Worm (Caenorhabditis elegans) whole organism, early embryonic: Measurements from ENCODE around the gene fbxb-97.
"Not testable (repeated sequence)": the region's sequence is repeated elsewhere in the genome, so short reads cannot be mapped to it uniquely, and the experiment has no call there.

Experiments
- B0310.2 ChIP-seq: sonication (generic microtip); optimal IDR thresholded peaks from 2 replicates; lab custom pipeline; 2016; ENCODE audit warnings: mild to moderate bottlenecking, missing genetic modification characterization, missing compliant biosample characterization
- F13C5.2 ChIP-seq: sonication (generic microtip); optimal IDR thresholded peaks from 2 replicates; lab custom pipeline; 2017; ENCODE audit warnings: mild to moderate bottlenecking, missing genetic modification characterization, inconsistent platforms, missing compliant biosample characterization
- aly-1 ChIP-seq: sonication (generic microtip); optimal IDR thresholded peaks from 2 replicates; lab custom pipeline; 2016; ENCODE audit warnings: missing genetic modification characterization, missing compliant biosample characterization
- ama-1 ChIP-seq: fragments of 150-350 bp; optimal IDR thresholded peaks from 2 replicates; lab custom pipeline; 2014
- ceh-13 ChIP-seq: fragments of 200-800 bp; sonication (Bioruptor generic); optimal IDR thresholded peaks from 2 replicates; lab custom pipeline; 2018; ENCODE audit warnings: mild to moderate bottlenecking, missing genetic modification characterization, missing compliant biosample characterization
- ceh-36 ChIP-seq: sonication (generic microtip); optimal IDR thresholded peaks from 2 replicates; lab custom pipeline; 2016; ENCODE audit warnings: missing genetic modification characterization, inconsistent platforms, missing compliant biosample characterization
- ets-7 ChIP-seq: sonication (generic microtip); optimal IDR thresholded peaks from 2 replicates; lab custom pipeline; 2016; ENCODE audit warnings: missing genotype, missing genetic modification characterization, missing compliant biosample characterization
- flt-1 ChIP-seq: fragments of 200-800 bp; sonication (Bioruptor generic); IDR thresholded peaks from 2 replicates; pipeline ENCODE4 v1.3.6; 2022; ENCODE audit warnings: missing genetic modification characterization, missing compliant biosample characterization
- hmbx-1 ChIP-seq: sonication (generic microtip); optimal IDR thresholded peaks from 2 replicates; lab custom pipeline; 2016; ENCODE audit warnings: mild to moderate bottlenecking, missing genetic modification characterization, missing compliant biosample characterization
- hmg-4 ChIP-seq: fragments of 200-800 bp; sonication (Bioruptor generic); optimal IDR thresholded peaks from 2 replicates; lab custom pipeline; 2018; ENCODE audit warnings: mild to moderate bottlenecking, missing genetic modification characterization, missing compliant biosample characterization
- hnd-1 ChIP-seq: sonication (generic microtip); optimal IDR thresholded peaks from 2 replicates; lab custom pipeline; 2016; ENCODE audit warnings: missing genetic modification characterization, missing compliant biosample characterization
- pes-1 ChIP-seq: fragments of 200-800 bp; sonication (Bioruptor generic); IDR thresholded peaks from 2 replicates; pipeline ENCODE4 v1.3.6; 2022; ENCODE audit warnings: missing genetic modification reagents, missing genetic modification characterization, missing compliant biosample characterization
- scrt-1 ChIP-seq: fragments of 200-800 bp; sonication (Bioruptor generic); IDR thresholded peaks from 2 replicates; pipeline ENCODE4 v1.3.6; 2022; ENCODE audit warnings: missing genetic modification characterization, missing compliant biosample characterization
- sea-1 ChIP-seq: fragments of 200-800 bp; sonication (Bioruptor generic); conservative IDR thresholded peaks from 2 replicates; pipeline ENCODE4 v1.3.6; 2022; ENCODE audit warnings: missing genetic modification characterization, missing compliant biosample characterization
- tbx-11 ChIP-seq: fragments of 200-800 bp; sonication (Bioruptor generic); IDR thresholded peaks from 2 replicates; pipeline ENCODE4 v1.3.6; 2022; ENCODE audit warnings: missing genetic modification characterization, missing compliant biosample characterization
- tbx-37 ChIP-seq: fragments of 200-800 bp; sonication (Bioruptor generic); conservative IDR thresholded peaks from 2 replicates; pipeline ENCODE4 v1.3.6; 2022; ENCODE audit warnings: missing genetic modification reagents, missing genetic modification characterization, missing compliant biosample characterization
- tra-4 ChIP-seq: sonication (generic microtip); optimal IDR thresholded peaks from 2 replicates; lab custom pipeline; 2017; ENCODE audit warnings: missing genetic modification characterization, missing compliant biosample characterization

Gene fbxb-97

ce11 chrII:1842894-1843293 lies 5.1 kb downstream of the fbxb-97 start, which contains the start of the genes C52E2.5 and C52E2.4:
C52E2.5 (minus strand) TSS chrII:1842936.
C52E2.4 (plus strand) TSS chrII:1843145.
- TF ChIP-seq hmbx-1 (tag; lab: Kevin White, UChicago) (no peak), F13C5.2 (tag; lab: Kevin White, UChicago) (no peak), ama-1 (lab: Kevin White, UChicago) (no peak), tra-4 (tag; lab: Kevin White, UChicago) (no peak), aly-1 (no peak), flt-1 (GFP tag; lab: Robert Waterston, UW) (no peak), hmg-4 (no peak), B0310.2 (tag; lab: Kevin White, UChicago) (no peak), tbx-37 (no peak), ceh-13 (GFP tag; lab: Kevin White, UChicago) (no peak), pes-1 (GFP tag; lab: Robert Waterston, UW) (no peak), ceh-36 (tag; lab: Kevin White, UChicago) (no peak), hnd-1 (tag; lab: Kevin White, UChicago) (no peak), ets-7 (no peak), sea-1 (GFP tag; lab: Robert Waterston, UW) (no peak), tbx-11 (GFP tag; lab: Robert Waterston, UW) (no peak)

- no peak for TF ChIP-seq hnd-1 (tag; lab: Kevin White, UChicago)
- TF ChIP-seq hmbx-1 (tag; lab: Kevin White, UChicago), result no peak
- TF ChIP-seq sea-1 (GFP tag; lab: Robert Waterston, UW), result no peak
- no peak for TF ChIP-seq ama-1 (lab: Kevin White, UChicago)
- TF ChIP-seq scrt-1 (GFP tag; lab: Robert Waterston, UW), result no peak
- TF ChIP-seq tbx-37, result no peak
These were observed 11.8 kb downstream of the fbxb-97 start, which contains the start of gene T08E11.1 for ce11 chrII:1836204-1836603. T08E11.1 (plus strand) TSS chrII:1836504.

- TF ChIP-seq flt-1 (GFP tag; lab: Robert Waterston, UW) (no peak), ceh-36 (tag; lab: Kevin White, UChicago) (no peak), hnd-1 (tag; lab: Kevin White, UChicago) (no peak), aly-1 (no peak), pes-1 (GFP tag; lab: Robert Waterston, UW) (no peak)
These were observed 16.0 kb downstream of the fbxb-97 start, which contains the start of gene math-39 for ce11 chrII:1831883-1832388. math-39 (plus strand) TSS chrII:1832338.

DNA sequence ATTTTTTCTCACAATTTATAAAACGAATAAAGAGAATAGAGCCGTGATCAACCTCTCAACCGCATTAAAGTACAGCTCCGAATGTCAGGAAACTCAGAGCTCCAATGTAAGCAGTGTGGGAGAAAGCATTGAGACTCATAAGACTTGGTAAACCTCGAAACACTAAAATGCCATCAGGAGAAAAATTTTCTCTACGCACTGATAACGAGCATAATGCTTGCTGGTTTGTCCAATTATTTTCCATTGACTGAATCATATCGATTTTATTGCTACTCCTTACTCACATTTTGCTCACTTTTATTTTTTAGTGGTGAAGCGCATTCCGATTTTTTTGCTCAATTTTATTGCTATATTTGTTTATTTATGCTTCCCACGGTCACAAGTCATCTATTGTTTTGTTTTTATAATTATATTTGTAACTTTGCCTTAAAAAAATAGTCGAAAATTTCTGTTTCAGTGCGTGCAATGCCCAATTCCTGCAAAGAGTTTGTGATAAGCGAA lies 17.7 kb downstream of the fbxb-97 start, which contains the start of gene math-40:
TSS of gene math-40 (plus strand) at position 451 of the 501 bp plus-strand sequence.
- TF ChIP-seq tra-4 (tag; lab: Kevin White, UChicago), result no peak
- no peak for TF ChIP-seq pes-1 (GFP tag; lab: Robert Waterston, UW)
- no peak for TF ChIP-seq F13C5.2 (tag; lab: Kevin White, UChicago)
- no peak for TF ChIP-seq tbx-11 (GFP tag; lab: Robert Waterston, UW)
- TF ChIP-seq tbx-37, result no peak
- no peak for TF ChIP-seq scrt-1 (GFP tag; lab: Robert Waterston, UW)
- TF ChIP-seq ama-1 (lab: Kevin White, UChicago), result no peak
- TF ChIP-seq hmg-4, result no peak
- TF ChIP-seq ets-7, result no peak
- TF ChIP-seq B0310.2 (tag; lab: Kevin White, UChicago), result no peak
- no peak for TF ChIP-seq hmbx-1 (tag; lab: Kevin White, UChicago)
- TF ChIP-seq ceh-13 (GFP tag; lab: Kevin White, UChicago), result no peak
- TF ChIP-seq flt-1 (GFP tag; lab: Robert Waterston, UW), result no peak
- no peak for TF ChIP-seq hnd-1 (tag; lab: Kevin White, UChicago)

- not testable (repeated sequence) for TF ChIP-seq pes-1 (GFP tag; lab: Robert Waterston, UW); ama-1 (lab: Kevin White, UChicago); B0310.2 (tag; lab: Kevin White, UChicago)
These were observed 23.6 kb downstream of the fbxb-97 start, which contains the start of gene math-41 for ce11 chrII:1824329-1824728. math-41 (plus strand) TSS chrII:1824629.

DNA sequence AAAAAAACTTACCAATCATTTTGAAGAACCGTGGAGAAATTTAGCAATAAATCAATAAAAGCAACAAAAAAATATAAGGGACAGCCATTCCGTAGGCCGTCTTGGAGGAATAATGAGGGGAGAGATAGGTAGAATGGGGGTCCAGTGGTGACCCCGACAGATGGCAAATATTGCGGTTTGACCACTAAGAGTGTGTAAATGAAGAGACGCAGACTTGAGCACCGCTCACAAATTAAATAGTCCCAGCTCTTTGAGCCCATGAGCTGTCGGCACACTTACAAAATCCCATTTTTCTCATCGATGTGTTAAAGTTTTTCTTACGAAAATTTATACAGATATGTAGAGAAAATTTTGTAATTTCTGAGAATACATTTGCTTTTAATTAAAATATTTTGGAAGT lies 27.2 kb downstream of the fbxb-97 start, which contains the start of gene fbxa-3:
TSS of gene fbxa-3 (minus strand) at position 101 of the 400 bp plus-strand sequence.
- TF ChIP-seq ceh-13 (GFP tag; lab: Kevin White, UChicago) (no peak), aly-1 (no peak), F13C5.2 (tag; lab: Kevin White, UChicago) (no peak), tra-4 (tag; lab: Kevin White, UChicago) (no peak), B0310.2 (tag; lab: Kevin White, UChicago) (no peak), sea-1 (GFP tag; lab: Robert Waterston, UW) (no peak), pes-1 (GFP tag; lab: Robert Waterston, UW) (no peak)

- TF ChIP-seq flt-1 (GFP tag; lab: Robert Waterston, UW), result no peak
- no peak for TF ChIP-seq tbx-37
- TF ChIP-seq ets-7, result no peak
- TF ChIP-seq hmg-4, result no peak
- no peak for TF ChIP-seq B0310.2 (tag; lab: Kevin White, UChicago)
- TF ChIP-seq tbx-11 (GFP tag; lab: Robert Waterston, UW), result no peak
- TF ChIP-seq pes-1 (GFP tag; lab: Robert Waterston, UW), result no peak; the same call in 1 of the 2 replicates
- no peak for TF ChIP-seq hmbx-1 (tag; lab: Kevin White, UChicago)
- no peak for TF ChIP-seq ceh-13 (GFP tag; lab: Kevin White, UChicago)
- no peak for TF ChIP-seq tra-4 (tag; lab: Kevin White, UChicago)
- TF ChIP-seq F13C5.2 (tag; lab: Kevin White, UChicago), result no peak
These were observed 27.9 kb downstream of the fbxb-97 start, which contains the start of gene fbxc-19 for ce11 chrII:1819944-1820570. fbxc-19 (plus strand) TSS chrII:1820479.
